Fruit fly (Drosophila melanogaster) whole organism, embryonic: Measurements from ENCODE around the gene CG2794.

Experiments used
- Adf1 ChIP-seq: fragments of 200-800 bp; sonication (Bioruptor generic); IDR thresholded peaks from 2 replicates; pipeline ENCODE4 v1.3.6; 2022; ENCODE audit warnings: missing biosample characterization, missing genetic modification characterization
- B-H2 ChIP-seq: fragments of 200-800 bp; sonication (Bioruptor generic); optimal IDR thresholded peaks from 2 replicates; lab custom pipeline; 2018; ENCODE audit warnings: missing biosample characterization, mild to moderate bottlenecking, missing genetic modification characterization
- CG11085 ChIP-seq: fragments of 200-800 bp; sonication (Bioruptor generic); IDR thresholded peaks from 2 replicates; pipeline ENCODE4 v1.3.6; 2022; ENCODE audit warnings: missing biosample characterization, missing genetic modification characterization
- CG12104 ChIP-seq: fragments of 200-800 bp; sonication (Bioruptor generic); optimal IDR thresholded peaks from 3 replicates; lab custom pipeline; 2016; ENCODE audit warnings: missing biosample characterization, missing genetic modification characterization
- CG12155 ChIP-seq: fragments of 200-800 bp; sonication (Bioruptor generic); optimal IDR thresholded peaks from 3 replicates; lab custom pipeline; 2016; ENCODE audit warnings: missing biosample characterization, missing genetic modification characterization
- CG1233 ChIP-seq: fragments of 200-800 bp; sonication (Bioruptor generic); optimal IDR thresholded peaks from 4 replicates; lab custom pipeline; 2018; ENCODE audit warnings: missing biosample characterization, mild to moderate bottlenecking, missing genetic modification characterization
- CG12659 ChIP-seq: fragments of 200-800 bp; sonication (Bioruptor generic); optimal IDR thresholded peaks from 3 replicates; lab custom pipeline; 2017; ENCODE audit warnings: mild to moderate bottlenecking, missing biosample characterization, missing genetic modification reagents, missing genetic modification characterization
- CG12744 ChIP-seq: fragments of 200-800 bp; sonication (Bioruptor generic); optimal IDR thresholded peaks from 2 replicates; lab custom pipeline; 2016; ENCODE audit warnings: missing biosample characterization, missing genetic modification characterization
- CG14050 ChIP-seq: fragments of 200-800 bp; sonication (Bioruptor generic); IDR thresholded peaks from 3 replicates; pipeline ENCODE4 v1.3.6; 2022; ENCODE audit warnings: missing biosample characterization, missing genetic modification characterization
- CG14441 ChIP-seq: fragments of 200-800 bp; sonication (Bioruptor generic); IDR thresholded peaks from 2 replicates; pipeline ENCODE4 v1.3.6; 2022; ENCODE audit warnings: missing biosample characterization, missing genetic modification characterization
- CG18011 ChIP-seq: fragments of 200-800 bp; sonication (Bioruptor generic); optimal IDR thresholded peaks from 2 replicates; lab custom pipeline; 2017; ENCODE audit warnings: missing biosample characterization, missing genetic modification characterization, mild to moderate bottlenecking, moderate library complexity, missing genotype
- CG18599 ChIP-seq: fragments of 200-800 bp; sonication (Bioruptor generic); optimal IDR thresholded peaks from 3 replicates; lab custom pipeline; 2017; ENCODE audit warnings: missing biosample characterization, missing genetic modification characterization, mild to moderate bottlenecking, moderate library complexity, missing genetic modification reagents
- CG2199 ChIP-seq: fragments of 200-800 bp; sonication (Bioruptor generic); IDR thresholded peaks from 3 replicates; pipeline ENCODE4 v1.3.6; 2022; ENCODE audit warnings: missing biosample characterization, missing genetic modification characterization
- CG3281 ChIP-seq: fragments of 200-800 bp; sonication (Bioruptor generic); optimal IDR thresholded peaks from 3 replicates; lab custom pipeline; 2017; ENCODE audit warnings: missing biosample characterization, mild to moderate bottlenecking, missing genetic modification characterization
- CG4617 ChIP-seq: fragments of 200-800 bp; sonication (Bioruptor generic); optimal IDR thresholded peaks from 3 replicates; lab custom pipeline; 2016; ENCODE audit warnings: missing biosample characterization, missing genetic modification characterization, borderline replicate concordance
- CG6175 ChIP-seq: fragments of 200-800 bp; sonication (Bioruptor generic); IDR thresholded peaks from 3 replicates; pipeline ENCODE4 v1.3.6; 2022; ENCODE audit warnings: missing biosample characterization, missing genetic modification characterization
- CG6689 ChIP-seq: fragments of 200-800 bp; sonication (Bioruptor generic); IDR thresholded peaks from 2 replicates; pipeline ENCODE4 v1.3.6; 2022; ENCODE audit warnings: missing biosample characterization, missing genetic modification characterization
- CG6791 ChIP-seq: fragments of 200-800 bp; sonication (Bioruptor generic); IDR thresholded peaks from 3 replicates; pipeline ENCODE4 v1.3.6; 2022; ENCODE audit warnings: missing biosample characterization, missing genetic modification characterization; ENCODE audit not compliant: partially characterized antibody
- CG7357 ChIP-seq: fragments of 200-800 bp; sonication (Bioruptor generic); IDR thresholded peaks from 3 replicates; pipeline ENCODE4 v1.3.6; 2022; ENCODE audit warnings: missing biosample characterization, missing genetic modification characterization
- CG7839 ChIP-seq: fragments of 200-800 bp; sonication (Bioruptor generic); optimal IDR thresholded peaks from 3 replicates; lab custom pipeline; 2018; ENCODE audit warnings: missing biosample characterization, mild to moderate bottlenecking, missing genetic modification characterization, moderate library complexity
- CG9215 ChIP-seq: fragments of 200-800 bp; sonication (Bioruptor generic); IDR thresholded peaks from 2 replicates; pipeline ENCODE4 v1.3.6; 2022; ENCODE audit warnings: missing biosample characterization, missing genetic modification characterization
- Dp ChIP-seq: fragments of 200-800 bp; sonication (Bioruptor generic); optimal IDR thresholded peaks from 2 replicates; lab custom pipeline; 2018; ENCODE audit warnings: missing biosample characterization, mild to moderate bottlenecking, missing genetic modification characterization, moderate library complexity
- HmgZ ChIP-seq: fragments of 200-800 bp; sonication (Bioruptor generic); optimal IDR thresholded peaks from 2 replicates; lab custom pipeline; 2018; ENCODE audit warnings: missing biosample characterization, mild to moderate bottlenecking, missing genetic modification characterization
- Jarid2 ChIP-seq: fragments of 200-800 bp; sonication (Bioruptor generic); optimal IDR thresholded peaks from 3 replicates; lab custom pipeline; 2017; ENCODE audit warnings: mild to moderate bottlenecking, missing biosample characterization, missing genetic modification reagents, missing genetic modification characterization
- NC2β ChIP-seq: fragments of 200-800 bp; sonication (Bioruptor generic); optimal IDR thresholded peaks from 2 replicates; lab custom pipeline; 2016; ENCODE audit warnings: missing biosample characterization, missing genetic modification characterization
- NfI ChIP-seq: fragments of 200-800 bp; sonication (Bioruptor generic); optimal IDR thresholded peaks from 3 replicates; lab custom pipeline; 2018; ENCODE audit warnings: missing biosample characterization, mild to moderate bottlenecking, missing genetic modification characterization, moderate library complexity
- Ptx1 ChIP-seq: fragments of 200-800 bp; sonication (Bioruptor generic); IDR thresholded peaks from 2 replicates; pipeline ENCODE4 v1.3.6; 2022; ENCODE audit warnings: missing biosample characterization, missing genetic modification characterization
- Sin3A ChIP-seq: fragments of >200 bp; optimal IDR thresholded peaks from 2 replicates; lab custom pipeline; 2018
- ara ChIP-seq: fragments of 200-800 bp; sonication (Bioruptor generic); IDR thresholded peaks from 2 replicates; pipeline ENCODE4 v1.3.6; 2022; ENCODE audit warnings: missing biosample characterization, missing genetic modification characterization
- bbx ChIP-seq: fragments of 200-800 bp; sonication (Bioruptor generic); IDR thresholded peaks from 2 replicates; pipeline ENCODE4 v1.3.6; 2022; ENCODE audit warnings: missing biosample characterization, missing genetic modification characterization; ENCODE audit not compliant: partially characterized antibody
- bowl ChIP-seq: fragments of 200-800 bp; sonication (Bioruptor generic); IDR thresholded peaks from 2 replicates; pipeline ENCODE4 v1.3.6; 2022; ENCODE audit warnings: missing biosample characterization, missing genetic modification characterization
- chn ChIP-seq: fragments of 200-800 bp; sonication (Bioruptor generic); optimal IDR thresholded peaks from 2 replicates; lab custom pipeline; 2016; ENCODE audit warnings: missing biosample characterization, missing genetic modification characterization
- ci ChIP-seq: fragments of 200-800 bp; sonication (Bioruptor generic); IDR thresholded peaks from 3 replicates; pipeline ENCODE4 v1.3.6; 2022; ENCODE audit warnings: missing biosample characterization, missing genetic modification characterization
- da ChIP-seq: fragments of 200-800 bp; sonication (Bioruptor generic); optimal IDR thresholded peaks from 2 replicates; lab custom pipeline; 2016; ENCODE audit warnings: missing biosample characterization, missing genetic modification characterization
- esg ChIP-seq: fragments of 200-800 bp; sonication (Bioruptor generic); conservative IDR thresholded peaks from 2 replicates; pipeline ENCODE4 v1.3.6; 2022; ENCODE audit warnings: missing biosample characterization, missing genetic modification characterization
- gcm ChIP-seq: fragments of 200-800 bp; sonication (Bioruptor generic); optimal IDR thresholded peaks from 2 replicates; lab custom pipeline; 2019; ENCODE audit warnings: missing biosample characterization, mild to moderate bottlenecking, missing genetic modification characterization, moderate library complexity
- gem ChIP-seq: fragments of 200-800 bp; sonication (Bioruptor generic); optimal IDR thresholded peaks from 2 replicates; lab custom pipeline; 2019; ENCODE audit warnings: missing biosample characterization, mild to moderate bottlenecking, missing genetic modification characterization, moderate library complexity
- her ChIP-seq: fragments of 200-800 bp; sonication (Bioruptor generic); optimal IDR thresholded peaks from 2 replicates; lab custom pipeline; 2016; ENCODE audit warnings: missing biosample characterization, missing genetic modification characterization
- hkb ChIP-seq, 2 experiments: fragments of 200-800 bp in 1 of 2; fragments of >200 bp in 1 of 2; sonication (Bioruptor generic) in 1 of 2; IDR thresholded peaks in 1 of 2; optimal IDR thresholded peaks in 1 of 2; 2 replicates each; pipeline versions ENCODE4 v1.3.6 to Lab custom; 2017 to 2022; ENCODE audit warnings: missing biosample characterization in 1 of 2, missing genetic modification characterization in 1 of 2
- nom ChIP-seq: fragments of 200-800 bp; sonication (Bioruptor generic); optimal IDR thresholded peaks from 2 replicates; lab custom pipeline; 2017; ENCODE audit warnings: missing biosample characterization, missing genetic modification characterization, mild to moderate bottlenecking, moderate library complexity, missing genetic modification reagents
- org-1 ChIP-seq: fragments of 200-800 bp; sonication (Bioruptor generic); optimal IDR thresholded peaks from 2 replicates; lab custom pipeline; 2017; ENCODE audit warnings: missing biosample characterization, missing genetic modification characterization
- p53 ChIP-seq: fragments of 200-800 bp; sonication (Bioruptor generic); optimal IDR thresholded peaks from 2 replicates; lab custom pipeline; 2016; ENCODE audit warnings: missing biosample characterization, missing genetic modification characterization
- phol ChIP-seq: fragments of 200-800 bp; sonication (Bioruptor generic); optimal IDR thresholded peaks from 3 replicates; lab custom pipeline; 2018; ENCODE audit warnings: missing biosample characterization, mild to moderate bottlenecking, missing genetic modification characterization, moderate library complexity
- rib ChIP-seq: fragments of 200-800 bp; sonication (Bioruptor generic); IDR thresholded peaks from 2 replicates; pipeline ENCODE4 v1.3.6; 2022; ENCODE audit warnings: missing biosample characterization, missing genetic modification characterization
- sna ChIP-seq: fragments of 200-800 bp; sonication (Bioruptor generic); IDR thresholded peaks from 2 replicates; pipeline ENCODE4 v1.3.6; 2022; ENCODE audit warnings: missing biosample characterization, missing genetic modification characterization; ENCODE audit not compliant: partially characterized antibody
- so ChIP-seq: fragments of 200-800 bp; sonication (Bioruptor generic); IDR thresholded peaks from 3 replicates; pipeline ENCODE4 v1.3.6; 2022; ENCODE audit warnings: missing biosample characterization, missing genetic modification characterization
- sr ChIP-seq: fragments of 200-800 bp; sonication (Bioruptor generic); IDR thresholded peaks from 3 replicates; pipeline ENCODE4 v1.3.6; 2022; ENCODE audit warnings: missing biosample characterization, missing genetic modification characterization
- stc ChIP-seq: fragments of 200-800 bp; sonication (Bioruptor generic); IDR thresholded peaks from 2 replicates; pipeline ENCODE4 v1.3.6; 2022; ENCODE audit warnings: missing biosample characterization, missing genetic modification characterization
- sug ChIP-seq: fragments of 200-800 bp; optimal IDR thresholded peaks from 2 replicates; lab custom pipeline; 2019; ENCODE audit warnings: missing biosample characterization, mild to moderate bottlenecking, missing genetic modification characterization, moderate library complexity
- wdn ChIP-seq: fragments of 200-800 bp; sonication (Bioruptor generic); IDR thresholded peaks from 2 replicates; pipeline ENCODE4 v1.3.6; 2022; ENCODE audit warnings: missing biosample characterization, missing genetic modification characterization
- z ChIP-seq: fragments of 200-800 bp; sonication (Bioruptor generic); IDR thresholded peaks from 3 replicates; pipeline ENCODE4 v1.3.6; 2022; ENCODE audit warnings: missing biosample characterization, missing genetic modification characterization

The CG2794 gene

DNA sequence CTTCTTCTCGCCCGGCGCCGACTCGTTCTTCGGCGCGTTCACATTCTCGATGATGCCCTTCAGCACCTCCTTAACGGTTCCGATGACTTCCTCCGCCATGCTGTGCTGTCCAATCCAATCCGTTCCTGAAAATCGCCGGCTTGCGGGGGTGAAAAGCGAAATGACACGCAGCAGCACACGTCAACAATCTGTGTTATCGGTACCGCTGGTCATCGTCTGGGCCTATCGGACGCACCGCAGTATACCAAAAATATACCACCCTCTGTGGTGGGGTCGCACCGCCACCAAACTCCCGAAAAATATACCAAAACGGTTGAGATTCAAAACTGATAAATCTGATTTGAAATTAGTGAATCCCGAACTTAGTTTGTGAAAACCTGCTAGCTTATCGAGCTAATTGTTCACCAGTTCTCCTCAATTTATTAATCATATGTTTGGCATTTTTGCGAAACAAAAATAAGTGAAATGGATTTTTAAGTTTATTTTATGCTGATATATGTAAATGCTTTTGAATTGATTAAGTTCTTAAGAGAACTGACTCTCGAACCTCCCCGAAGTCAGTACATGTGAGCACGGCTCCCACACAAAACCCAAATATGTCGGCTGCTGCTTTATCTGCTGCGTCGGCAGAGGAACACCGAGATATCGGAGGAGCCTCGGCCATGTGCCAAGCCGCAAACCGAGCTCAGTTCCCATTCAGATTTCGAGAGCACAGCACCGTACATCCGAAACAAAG, 19.4 kb upstream of the CG2794 start, which contains the start of the genes Spp and nAChRbeta3 (continued):
- TF ChIP-seq hkb (optimal IDR thresholded peaks at IDR 0.05; lab: Kevin White, UChicago) (no peak), hkb (GFP tag; IDR thresholded peaks at IDR 0.05; lab: Robert Waterston, UW) (no peak), p53 (GFP tag; lab: Kevin White, UChicago) (no peak), bbx (GFP tag; lab: Robert Waterston, UW) (peak; percentile 68), CG18011 (GFP tag; lab: Kevin White, UChicago) (no peak), CG12744 (GFP tag; lab: Kevin White, UChicago) (no peak), CG12659 (GFP tag; lab: Kevin White, UChicago) (no peak), da (no peak), Dp (GFP tag; lab: Kevin White, UChicago) (peak; percentile 63), CG14441 (GFP tag; lab: Robert Waterston, UW) (no peak), gcm (GFP tag; lab: Kevin White, UChicago) (no peak), CG18599 (GFP tag; lab: Kevin White, UChicago) (no peak), esg (GFP tag; lab: Robert Waterston, UW) (no peak), her (GFP tag; lab: Kevin White, UChicago) (no peak), org-1 (no peak), CG4617 (GFP tag; lab: Kevin White, UChicago) (no peak), CG9215 (no peak), CG12104 (GFP tag; lab: Kevin White, UChicago) (no peak), sna (peak; percentile 58), CG7357 (no peak), Adf1 (GFP tag; lab: Robert Waterston, UW) (no peak), so (GFP tag; lab: Robert Waterston, UW) (no peak), Sin3A (lab: Kevin White, UChicago) (peak; percentile 10), gem (tag; lab: Kevin White, UChicago) (no peak), sr (GFP tag; lab: Robert Waterston, UW) (no peak), NfI (GFP tag; lab: Kevin White, UChicago) (no peak), CG12155 (GFP tag; lab: Kevin White, UChicago) (no peak), stc (GFP tag; lab: Robert Waterston, UW) (no peak), wdn (GFP tag; lab: Robert Waterston, UW) (no peak), z (GFP tag; lab: Robert Waterston, UW) (no peak), CG11085 (GFP tag; lab: Robert Waterston, UW) (no peak), HmgZ (tag; lab: Kevin White, UChicago) (peak; percentile 44), CG6791 (0 out of 3 replicates have a peak, but pooled peaks have one; percentile 6), CG6689 (GFP tag; lab: Robert Waterston, UW) (no peak), rib (GFP tag; lab: Robert Waterston, UW) (no peak), CG1233 (GFP tag; lab: Kevin White, UChicago) (no peak), ci (GFP tag; lab: Robert Waterston, UW) (no peak), Ptx1 (GFP tag; lab: Robert Waterston, UW) (no peak), CG14050 (GFP tag; lab: Robert Waterston, UW) (no peak), B-H2 (GFP tag; lab: Kevin White, UChicago) (no peak), NC2β (GFP tag; lab: Kevin White, UChicago) (no peak), CG3281 (GFP tag; lab: Kevin White, UChicago) (no peak), CG7839 (tag; lab: Kevin White, UChicago) (no peak), chn (GFP tag; lab: Kevin White, UChicago) (no peak), nom (GFP tag; lab: Kevin White, UChicago) (no peak), ara (no peak), sug (peak; percentile 56), CG2199 (GFP tag; lab: Robert Waterston, UW) (no peak), phol (tag; lab: Kevin White, UChicago) (no peak), CG6175 (no peak), Jarid2 (GFP tag; lab: Kevin White, UChicago) (no peak), bowl (GFP tag; lab: Robert Waterston, UW) (no peak)
